Worm (Caenorhabditis elegans): Measurements from ENCODE around the gene E02C12.10.
"Not testable (repeated sequence)": the region's sequence is repeated elsewhere in the genome, so short reads cannot be mapped to it uniquely, and the experiment has no call there.

Gene E02C12.10

DNA sequence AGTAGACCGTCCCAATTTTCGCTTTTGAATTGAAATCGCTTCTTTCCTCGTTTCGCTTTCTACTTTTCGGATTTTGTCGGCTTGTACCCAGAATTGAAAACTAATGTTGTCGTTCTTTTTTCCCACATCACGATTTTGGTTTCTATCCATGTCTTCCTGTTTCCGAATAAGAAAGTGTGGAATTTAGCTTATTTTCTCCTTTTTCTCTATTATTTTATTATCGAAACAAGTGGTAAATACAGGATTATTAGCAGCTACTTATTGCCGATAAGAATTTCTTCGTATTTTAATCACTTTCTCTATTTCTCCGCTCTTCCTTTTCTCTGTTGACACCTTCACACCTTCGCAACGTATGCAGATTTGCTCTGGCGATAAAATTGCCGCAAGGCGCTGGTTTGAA is 6.7 kb upstream of the E02C12.10 start:
- no peak for TF ChIP-seq ceh-39 (tag; optimal IDR thresholded peaks at IDR 0.05)
- TF ChIP-seq sptf-1 (tag; optimal IDR thresholded peaks at IDR 0.05): no peak
- no peak for TF ChIP-seq nhr-76 (tag; optimal IDR thresholded peaks at IDR 0.05)
- no peak for TF ChIP-seq mab-5 (tag; optimal IDR thresholded peaks at IDR 0.05)
- TF ChIP-seq bed-3 (GFP tag; optimal IDR thresholded peaks at IDR 0.05): no peak
- no peak for TF ChIP-seq nhr-12 (tag; optimal IDR thresholded peaks at IDR 0.05)
- TF ChIP-seq nhr-28 (tag; optimal IDR thresholded peaks at IDR 0.05): no peak
- no peak for TF ChIP-seq mls-2 (tag; optimal IDR thresholded peaks at IDR 0.05)
- no peak for TF ChIP-seq ztf-11 (tag; optimal IDR thresholded peaks at IDR 0.05)
- no peak for TF ChIP-seq sem-2 (GFP tag; optimal IDR thresholded peaks at IDR 0.05)
- no peak for TF ChIP-seq unc-120 (tag; optimal IDR thresholded peaks at IDR 0.05; ENCODE audit: poor library complexity, severe bottlenecking)
- TF ChIP-seq lin-32 (GFP tag; optimal IDR thresholded peaks at IDR 0.05): no peak
- TF ChIP-seq mep-1 (tag; optimal IDR thresholded peaks at IDR 0.05): no peak
- no peak for TF ChIP-seq unc-62 (GFP tag; optimal IDR thresholded peaks at IDR 0.05)
- no peak for TF ChIP-seq cnd-1 (tag; optimal IDR thresholded peaks at IDR 0.05)
- no peak for TF ChIP-seq elt-1 (tag; optimal IDR thresholded peaks at IDR 0.05; ENCODE audit: borderline replicate concordance, insufficient read depth)
- no peak for TF ChIP-seq blmp-1 (tag; optimal IDR thresholded peaks at IDR 0.05)
- TF ChIP-seq nhr-237 (tag; optimal IDR thresholded peaks at IDR 0.05): no peak
- TF ChIP-seq nhr-2 (tag; optimal IDR thresholded peaks at IDR 0.05): no peak

DNA sequence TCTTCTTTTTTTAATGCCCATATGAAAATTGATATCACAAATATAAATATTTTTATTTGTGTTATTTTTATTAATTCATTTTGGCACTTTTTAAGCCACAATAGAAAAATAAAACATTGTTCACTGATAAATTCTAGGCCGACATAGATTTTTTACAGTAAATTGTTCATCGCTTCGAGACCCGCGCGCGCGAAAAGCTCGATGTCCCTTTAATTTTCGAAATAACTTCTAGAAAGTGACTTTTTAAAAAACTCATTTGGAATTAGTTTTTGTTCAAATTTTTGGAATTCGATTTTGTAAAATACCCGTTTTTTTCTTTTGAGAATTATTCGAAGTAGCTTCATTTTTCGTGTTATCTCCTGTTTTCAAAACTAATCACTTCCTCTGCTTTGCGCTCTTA is 6.2 kb upstream of the E02C12.10 start:
- TF ChIP-seq unc-120 (tag; optimal IDR thresholded peaks at IDR 0.05; ENCODE audit: poor library complexity, severe bottlenecking): no peak

DNA sequence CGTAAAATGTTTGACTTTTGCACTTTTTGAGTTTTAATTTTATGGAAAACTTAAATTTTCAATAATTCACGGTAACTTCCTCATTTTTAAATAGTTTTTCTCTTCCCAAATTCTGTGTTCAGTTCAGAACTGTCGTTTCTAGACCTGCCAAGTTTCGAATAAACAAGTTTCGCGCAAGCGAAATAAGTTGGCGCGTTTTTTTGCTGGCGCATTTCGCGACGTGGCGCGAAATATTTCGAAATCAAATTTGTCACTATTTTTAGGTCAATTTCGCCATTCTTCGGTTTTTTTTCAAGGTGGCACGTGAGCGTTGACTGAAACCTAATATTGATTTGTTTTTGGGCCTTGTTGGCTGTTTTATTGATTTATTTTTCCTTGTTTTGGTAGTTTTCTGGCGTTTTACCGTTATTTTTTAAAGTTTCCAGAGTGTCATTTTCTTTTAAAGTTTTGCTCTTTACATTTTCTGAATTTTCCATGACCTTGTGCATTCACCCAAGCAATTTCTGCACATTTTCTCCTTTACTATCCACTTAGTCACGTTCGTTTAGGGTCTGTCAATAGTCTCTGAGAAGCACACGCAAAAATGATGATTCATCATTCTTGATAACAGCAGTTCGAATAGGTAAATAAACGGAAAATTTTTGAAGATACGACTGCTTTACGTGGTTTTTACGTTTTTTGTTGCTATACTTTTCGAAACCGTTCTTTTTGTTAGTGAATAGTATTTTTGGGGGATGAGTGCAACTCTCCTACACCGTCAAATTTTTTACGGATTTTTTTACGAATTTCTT is 4.5 kb upstream of the E02C12.10 start:
- TF ChIP-seq lin-32 (GFP tag; optimal IDR thresholded peaks at IDR 0.05) (no peak), ceh-83 (GFP tag; optimal IDR thresholded peaks at IDR 0.05) (no peak), blmp-1 (tag; optimal IDR thresholded peaks at IDR 0.05) (no peak), zip-8 (tag; optimal IDR thresholded peaks at IDR 0.05) (no peak), sptf-1 (tag; optimal IDR thresholded peaks at IDR 0.05) (no peak), mls-2 (tag; optimal IDR thresholded peaks at IDR 0.05) (no peak), mab-5 (tag; optimal IDR thresholded peaks at IDR 0.05) (no peak), ces-1 (GFP tag; optimal IDR thresholded peaks at IDR 0.05) (no peak), nhr-237 (tag; optimal IDR thresholded peaks at IDR 0.05) (no peak), cnd-1 (tag; optimal IDR thresholded peaks at IDR 0.05) (no peak), tbx-8 (GFP tag; optimal IDR thresholded peaks at IDR 0.05) (no peak), flh-1 (GFP tag; optimal IDR thresholded peaks at IDR 0.05) (no peak), ceh-43 (GFP tag; optimal IDR thresholded peaks at IDR 0.05) (no peak), ham-2 (GFP tag; optimal IDR thresholded peaks at IDR 0.05) (no peak), elt-3 (tag; optimal IDR thresholded peaks at IDR 0.05) (no peak)

ce11 chrV:9381846-9382363 is 3.7 kb upstream of the E02C12.10 start, which contains the start of gene E02C12.12:
Gene E02C12.12, minus strand, starts transcription at chrV:9382313.
- TF ChIP-seq nhr-237 (tag; optimal IDR thresholded peaks at IDR 0.05): no peak
- TF ChIP-seq nhr-2 (tag; optimal IDR thresholded peaks at IDR 0.05): peak; percentile 51

- not testable (repeated sequence) for TF ChIP-seq ztf-11 (tag; optimal IDR thresholded peaks at IDR 0.05); ces-1 (GFP tag; optimal IDR thresholded peaks at IDR 0.05); ham-2 (GFP tag; optimal IDR thresholded peaks at IDR 0.05)
Measured at ce11 chrV:9379808-9380207, 1.6 kb upstream of the E02C12.10 start, which contains the start of gene E02C12.11. Gene E02C12.11, minus strand, starts transcription at chrV:9379908.

DNA sequence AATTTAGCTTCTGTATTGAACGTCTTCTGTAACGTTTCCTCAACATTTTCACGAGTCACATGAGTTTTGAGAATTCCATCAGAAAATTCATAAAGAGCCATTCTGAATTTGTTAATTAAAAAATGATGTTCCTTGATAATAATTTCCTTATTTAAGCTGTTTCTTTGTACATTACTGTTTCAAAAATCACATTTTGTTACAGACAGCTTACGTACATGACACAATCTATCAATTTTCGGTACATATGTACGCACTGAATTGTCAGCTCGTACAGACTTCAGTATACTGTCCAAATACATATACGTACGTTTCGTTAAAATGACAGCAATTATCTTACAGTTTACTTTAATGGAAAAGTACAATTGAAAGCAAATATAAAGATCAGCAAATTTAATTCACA is 1.8 kb downstream of the E02C12.10 start, which contains the start of gene E02C12.19:
E02C12.19 (minus strand) TSS at position 101 of the 400 bp plus-strand sequence.
- no peak for TF ChIP-seq bed-3 (GFP tag; optimal IDR thresholded peaks at IDR 0.05)
- no peak for TF ChIP-seq sptf-1 (tag; optimal IDR thresholded peaks at IDR 0.05)
- TF ChIP-seq ceh-43 (GFP tag; optimal IDR thresholded peaks at IDR 0.05): no peak
- TF ChIP-seq snpc-4 (tag; optimal IDR thresholded peaks at IDR 0.05): no peak
- TF ChIP-seq nhr-76 (tag; optimal IDR thresholded peaks at IDR 0.05): no peak
- no peak for TF ChIP-seq elt-3 (tag; optimal IDR thresholded peaks at IDR 0.05)
- no peak for TF ChIP-seq mab-5 (tag; optimal IDR thresholded peaks at IDR 0.05)
- no peak for TF ChIP-seq nhr-2 (tag; optimal IDR thresholded peaks at IDR 0.05)
- TF ChIP-seq ceh-83 (GFP tag; optimal IDR thresholded peaks at IDR 0.05): no peak
- no peak for TF ChIP-seq tbx-8 (GFP tag; optimal IDR thresholded peaks at IDR 0.05)
- no peak for TF ChIP-seq unc-62 (GFP tag; optimal IDR thresholded peaks at IDR 0.05)
- no peak for TF ChIP-seq unc-120 (tag; optimal IDR thresholded peaks at IDR 0.05; ENCODE audit: poor library complexity, severe bottlenecking)
- TF ChIP-seq ztf-11 (tag; optimal IDR thresholded peaks at IDR 0.05): no peak
- no peak for TF ChIP-seq sem-2 (GFP tag; optimal IDR thresholded peaks at IDR 0.05)

Data from whole organism, mixed stage, embryonic.